Worm (Caenorhabditis elegans): ENCODE data around the gene nspe-3.

DNA sequence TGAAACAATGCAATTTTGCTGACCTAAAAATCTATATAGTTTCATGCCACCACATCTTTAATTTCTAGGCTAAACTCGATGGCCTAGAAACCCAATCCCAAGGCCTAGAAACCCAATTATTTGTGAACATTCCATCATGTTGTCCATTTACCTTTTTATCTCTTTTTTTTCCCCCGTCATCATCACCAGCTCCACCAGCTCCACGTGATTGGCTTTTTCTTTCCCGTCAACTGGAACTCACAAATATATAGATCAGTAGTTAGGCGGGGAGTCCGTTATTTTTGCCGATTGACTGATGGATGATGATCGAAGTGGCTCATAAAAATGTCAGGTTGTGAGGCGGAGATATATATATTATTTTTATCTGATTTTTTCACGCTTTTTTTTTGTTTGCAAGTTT lies 40.7 kb downstream of the nspe-3 start:
- TF ChIP-seq him-1 (tag; optimal IDR thresholded peaks at IDR 0.05) = no peak
- no peak for TF ChIP-seq W03F9.2 (tag; optimal IDR thresholded peaks at IDR 0.05)

Measured in whole organism, L4/young adult.